Fruit fly (Drosophila melanogaster) Kc167 (cell line): ENCODE measurements around the gene CG33252.

Experiments used
- Myc ChIP-seq: fragments of >200 bp; optimal IDR thresholded peaks from 2 replicates; lab custom pipeline; 2017; ENCODE audit warnings: missing external identifiers
- Sin3A ChIP-seq: fragments of >200 bp; optimal IDR thresholded peaks from 2 replicates; lab custom pipeline; 2018; ENCODE audit warnings: missing external identifiers
- psq ChIP-seq: fragments of >200 bp; optimal IDR thresholded peaks from 2 replicates; lab custom pipeline; 2017; ENCODE audit warnings: missing external identifiers
- ttk ChIP-seq: sonication (Bioruptor generic); optimal IDR thresholded peaks from 2 replicates; lab custom pipeline; 2017; ENCODE audit warnings: missing external identifiers

DNA sequence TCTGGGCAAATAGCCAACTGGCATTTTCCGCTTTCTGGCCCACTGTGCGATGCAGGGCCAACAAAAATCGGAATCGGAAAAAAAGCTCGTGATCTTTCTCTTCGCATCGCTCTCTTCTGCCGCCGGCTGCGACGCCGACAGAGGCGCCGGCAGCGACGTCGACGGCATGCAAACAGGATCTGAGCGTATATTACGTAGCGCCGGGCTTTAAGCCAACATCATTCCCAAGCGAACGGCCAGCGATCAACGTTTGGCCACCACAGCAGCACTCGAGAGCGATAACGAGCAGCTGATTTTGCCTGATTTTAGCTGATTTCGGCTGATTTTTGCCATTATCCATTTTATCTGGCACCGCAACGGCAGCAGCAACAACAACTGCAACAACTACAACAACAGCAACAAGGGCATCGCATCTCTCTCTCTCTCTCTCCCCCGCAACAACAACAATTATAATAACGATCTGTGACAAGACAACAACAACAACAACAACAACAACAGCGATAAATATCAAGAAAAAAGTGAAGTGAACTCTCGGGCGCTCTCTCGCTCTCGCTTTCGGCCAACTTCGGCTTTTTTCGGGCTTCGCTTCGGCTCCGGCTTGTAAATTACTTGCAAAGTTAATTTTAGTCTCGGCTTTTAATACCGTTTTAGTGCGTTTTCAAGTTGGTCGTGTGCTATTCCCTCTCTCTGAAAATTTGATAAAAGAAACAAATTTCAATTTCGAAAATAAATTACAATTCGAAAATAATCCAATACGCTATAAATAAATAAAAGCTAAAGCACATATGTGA lies 16.2 kb upstream of the CG33252 start, which contains the start of gene CG4928:
- TF ChIP-seq Sin3A (lab: Kevin White, UChicago): no peak
- TF ChIP-seq ttk (lab: Kevin White, UChicago): no peak
- no peak for TF ChIP-seq psq
- no peak for TF ChIP-seq Myc
